Worm (Caenorhabditis elegans) whole organism, L3 larva: Measurements from ENCODE around the gene bus-17.

Source experiments
- aly-2 ChIP-seq: fragments of 150-350 bp; optimal IDR thresholded peaks from 2 replicates; lab custom pipeline; 2014; ENCODE audit warnings: missing biosample characterization, missing genetic modification characterization
- egl-5 ChIP-seq: fragments of 150-350 bp; optimal IDR thresholded peaks from 2 replicates; lab custom pipeline; 2017; ENCODE audit warnings: missing biosample characterization, missing genetic modification reagents, missing genetic modification characterization, inconsistent platforms
- elt-3 ChIP-seq, 3 experiments: fragments of 150-350 bp in 1 of 3; sonication (generic microtip) in 2 of 3; optimal IDR thresholded peaks; 2 replicates in 2 of 3; 4 replicates in 1 of 3; lab custom pipeline; 2014 to 2017; ENCODE audit warnings: missing biosample characterization in 3 of 3, missing genetic modification characterization in 3 of 3
- fkh-10 ChIP-seq: sonication (generic microtip); optimal IDR thresholded peaks from 2 replicates; lab custom pipeline; 2017; ENCODE audit warnings: missing biosample characterization, missing genetic modification reagents, missing genetic modification characterization
- lin-15B ChIP-seq: fragments of 150-350 bp; optimal IDR thresholded peaks from 2 replicates; lab custom pipeline; 2014; ENCODE audit warnings: missing biosample characterization, missing genetic modification characterization
- nhr-23 ChIP-seq: fragments of 150-350 bp; optimal IDR thresholded peaks from 2 replicates; lab custom pipeline; 2014; ENCODE audit warnings: missing biosample characterization, missing genetic modification reagents, missing genetic modification characterization
- nhr-25 ChIP-seq: sonication (generic microtip); optimal IDR thresholded peaks from 2 replicates; lab custom pipeline; 2017; ENCODE audit warnings: missing biosample characterization, missing genetic modification characterization
- nhr-76 ChIP-seq: fragments of 150-350 bp; sonication (generic microtip); optimal IDR thresholded peaks from 5 replicates; lab custom pipeline; 2014; ENCODE audit warnings: missing biosample characterization, missing genetic modification characterization
- pha-4 ChIP-seq: fragments of 150-350 bp; optimal IDR thresholded peaks from 2 replicates; lab custom pipeline; 2014; ENCODE audit warnings: missing biosample characterization, missing genetic modification reagents, missing genetic modification characterization
- unc-62 ChIP-seq: fragments of 150-350 bp; sonication (generic microtip); optimal IDR thresholded peaks from 4 replicates; lab custom pipeline; 2014; ENCODE audit warnings: missing biosample characterization, missing genetic modification reagents, missing genetic modification characterization

DNA sequence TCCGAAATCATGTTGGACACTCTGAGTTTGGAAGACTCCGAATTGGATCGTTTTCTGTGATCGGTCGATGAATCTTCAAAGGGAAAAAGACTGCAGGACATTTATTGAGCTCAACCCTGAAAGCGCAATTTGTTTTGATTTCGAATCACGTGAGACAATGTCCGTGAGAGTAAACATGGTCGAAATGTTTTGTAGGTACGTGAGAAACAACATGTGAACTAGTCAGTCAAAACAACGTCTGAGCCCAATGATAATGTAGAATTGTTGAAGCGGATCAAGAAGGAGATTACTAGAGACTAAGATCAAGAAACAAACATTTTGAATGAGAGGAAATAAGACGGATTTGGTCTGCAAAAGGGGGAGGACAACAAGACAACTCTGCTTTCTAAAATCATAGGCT is 37.9 kb upstream of the bus-17 start, which contains the start of gene Y7A5A.7:
- no peak for TF ChIP-seq egl-5 (tag; lab: Kevin White, UChicago)
- TF ChIP-seq nhr-76 = no peak
- no peak for TF ChIP-seq elt-3 (tag; optimal IDR thresholded peaks at IDR 0.05; lab: Kevin White, UChicago)
- TF ChIP-seq lin-15B (tag; lab: Kevin White, UChicago) = no peak
- no peak for TF ChIP-seq nhr-25 (tag; lab: Kevin White, UChicago)
- TF ChIP-seq nhr-23 (tag; lab: Kevin White, UChicago) = no peak
- no peak for TF ChIP-seq aly-2
- TF ChIP-seq unc-62 (GFP tag; lab: Kevin White, UChicago) = no peak
- TF ChIP-seq fkh-10 (GFP tag; lab: Kevin White, UChicago) = no peak
- TF ChIP-seq pha-4 (tag; lab: Kevin White, UChicago) = no peak
